Fruit fly (Drosophila melanogaster) whole organism, embryonic: ENCODE data around the gene CG17187.

ENCODE experiments used
- B-H1 ChIP-seq: fragments of 200-800 bp; sonication (Bioruptor generic); IDR thresholded peaks from 3 replicates; pipeline ENCODE4 v1.3.6; 2022; ENCODE audit warnings: missing biosample characterization, missing genetic modification characterization
- CG10979 ChIP-seq: fragments of 200-800 bp; sonication (Bioruptor generic); optimal IDR thresholded peaks from 2 replicates; lab custom pipeline; 2018; ENCODE audit warnings: missing biosample characterization, mild to moderate bottlenecking, missing genetic modification characterization, moderate library complexity
- CG11723 ChIP-seq: fragments of 200-800 bp; sonication (Bioruptor generic); optimal IDR thresholded peaks from 2 replicates; lab custom pipeline; 2017; ENCODE audit warnings: missing biosample characterization, mild to moderate bottlenecking, missing genetic modification characterization
- CG12659 ChIP-seq: fragments of 200-800 bp; sonication (Bioruptor generic); optimal IDR thresholded peaks from 3 replicates; lab custom pipeline; 2017; ENCODE audit warnings: mild to moderate bottlenecking, missing biosample characterization, missing genetic modification reagents, missing genetic modification characterization
- CG12942 ChIP-seq: fragments of 200-800 bp; sonication (Bioruptor generic); optimal IDR thresholded peaks from 3 replicates; lab custom pipeline; 2016; ENCODE audit warnings: missing biosample characterization, missing genetic modification characterization
- CG13287 ChIP-seq: fragments of 200-800 bp; sonication (Bioruptor generic); IDR thresholded peaks from 2 replicates; pipeline ENCODE4 v1.3.6; 2022; ENCODE audit warnings: missing biosample characterization, missing genetic modification characterization; ENCODE audit not compliant: partially characterized antibody
- CG13296 ChIP-seq: fragments of 200-800 bp; sonication (Bioruptor generic); optimal IDR thresholded peaks from 3 replicates; lab custom pipeline; 2018; ENCODE audit warnings: missing biosample characterization, mild to moderate bottlenecking, missing genetic modification characterization
- CG13775 ChIP-seq: fragments of 200-800 bp; sonication (Bioruptor generic); optimal IDR thresholded peaks from 3 replicates; lab custom pipeline; 2017; ENCODE audit warnings: missing biosample characterization, mild to moderate bottlenecking, missing genetic modification characterization
- CG15073 ChIP-seq: fragments of 200-800 bp; sonication (Bioruptor generic); optimal IDR thresholded peaks from 2 replicates; lab custom pipeline; 2016; ENCODE audit warnings: missing biosample characterization, missing genetic modification characterization
- CG17186 ChIP-seq: fragments of 200-800 bp; sonication (Bioruptor generic); optimal IDR thresholded peaks from 3 replicates; lab custom pipeline; 2017; ENCODE audit warnings: missing biosample characterization, missing genetic modification reagents, missing genetic modification characterization
- CG2116 ChIP-seq: fragments of 200-800 bp; sonication (Bioruptor generic); optimal IDR thresholded peaks from 3 replicates; lab custom pipeline; 2018; ENCODE audit warnings: missing biosample characterization, mild to moderate bottlenecking, missing genetic modification characterization
- CG3838 ChIP-seq: fragments of 200-800 bp; sonication (Bioruptor generic); optimal IDR thresholded peaks from 3 replicates; lab custom pipeline; 2016; ENCODE audit warnings: missing biosample characterization, missing genetic modification characterization
- CG4328 ChIP-seq: fragments of 200-800 bp; sonication (Bioruptor generic); optimal IDR thresholded peaks from 3 replicates; lab custom pipeline; 2017; ENCODE audit warnings: missing biosample characterization, missing genetic modification reagents, missing genetic modification characterization
- CG5180 ChIP-seq: fragments of 200-800 bp; sonication (Bioruptor generic); optimal IDR thresholded peaks from 3 replicates; lab custom pipeline; 2017; ENCODE audit warnings: missing biosample characterization, missing genetic modification characterization, mild to moderate bottlenecking, moderate library complexity, missing genetic modification reagents
- CG5953 ChIP-seq: fragments of 200-800 bp; sonication (Bioruptor generic); IDR thresholded peaks from 2 replicates; pipeline ENCODE4 v1.3.6; 2022; ENCODE audit warnings: missing biosample characterization, missing genetic modification characterization
- CG6175 ChIP-seq: fragments of 200-800 bp; sonication (Bioruptor generic); IDR thresholded peaks from 3 replicates; pipeline ENCODE4 v1.3.6; 2022; ENCODE audit warnings: missing biosample characterization, missing genetic modification characterization
- CG6654 ChIP-seq: fragments of 200-800 bp; sonication (Bioruptor generic); optimal IDR thresholded peaks from 2 replicates; lab custom pipeline; 2017; ENCODE audit warnings: missing biosample characterization, mild to moderate bottlenecking, missing genetic modification characterization
- CG7372 ChIP-seq: fragments of 200-800 bp; sonication (Bioruptor generic); IDR thresholded peaks from 2 replicates; pipeline ENCODE4 v1.3.6; 2022; ENCODE audit warnings: missing biosample characterization, missing genetic modification characterization
- CG7839 ChIP-seq: fragments of 200-800 bp; sonication (Bioruptor generic); optimal IDR thresholded peaks from 3 replicates; lab custom pipeline; 2018; ENCODE audit warnings: missing biosample characterization, mild to moderate bottlenecking, missing genetic modification characterization, moderate library complexity
- CG7987 ChIP-seq: fragments of 200-800 bp; sonication (Bioruptor generic); optimal IDR thresholded peaks from 2 replicates; lab custom pipeline; 2018; ENCODE audit warnings: missing biosample characterization, mild to moderate bottlenecking, missing genetic modification characterization, moderate library complexity
- CG8089 ChIP-seq: fragments of 200-800 bp; sonication (Bioruptor generic); optimal IDR thresholded peaks from 3 replicates; lab custom pipeline; 2016; ENCODE audit warnings: missing biosample characterization, missing genetic modification characterization
- CG9727 ChIP-seq: fragments of 200-800 bp; sonication (Bioruptor generic); optimal IDR thresholded peaks from 3 replicates; lab custom pipeline; 2017; ENCODE audit warnings: missing biosample characterization, mild to moderate bottlenecking, missing genetic modification characterization
- Camta ChIP-seq: fragments of 200-800 bp; sonication (Bioruptor generic); optimal IDR thresholded peaks from 2 replicates; lab custom pipeline; 2016; ENCODE audit warnings: missing biosample characterization, missing genetic modification characterization
- Dfd ChIP-seq, 2 experiments: fragments of >200 bp; optimal IDR thresholded peaks; 2 replicates each; lab custom pipeline; 2017; ENCODE audit warnings: missing biosample characterization in 2 of 2, missing genetic modification characterization in 2 of 2
- Ets65A ChIP-seq: fragments of 200-800 bp; sonication (Bioruptor generic); peaks from one replicate; lab custom pipeline; 2016; ENCODE audit warnings: missing biosample characterization, missing genetic modification characterization
- H15 ChIP-seq: fragments of 200-800 bp; sonication (Bioruptor generic); IDR thresholded peaks from 3 replicates; pipeline ENCODE4 v1.3.6; 2022; ENCODE audit warnings: missing biosample characterization, missing genetic modification characterization
- HLH4C ChIP-seq: fragments of 200-800 bp; sonication (Bioruptor generic); IDR thresholded peaks from 3 replicates; pipeline ENCODE4 v1.3.6; 2022; ENCODE audit warnings: missing biosample characterization, missing genetic modification characterization; ENCODE audit not compliant: partially characterized antibody
- HLH54F ChIP-seq: fragments of 200-800 bp; sonication (Bioruptor generic); optimal IDR thresholded peaks from 3 replicates; lab custom pipeline; 2016; ENCODE audit warnings: missing biosample characterization, missing genetic modification characterization
- Lim3 ChIP-seq: fragments of 200-800 bp; sonication (Bioruptor generic); IDR thresholded peaks from 2 replicates; pipeline ENCODE4 v1.3.6; 2022; ENCODE audit warnings: missing biosample characterization, missing genetic modification characterization
- MBD-R2 ChIP-seq: fragments of 200-800 bp; sonication (Bioruptor generic); IDR thresholded peaks from 2 replicates; pipeline ENCODE4 v1.3.6; 2022; ENCODE audit warnings: missing biosample characterization, missing genetic modification characterization
- Med ChIP-seq: fragments of 200-800 bp; sonication (Bioruptor generic); peaks from one replicate; lab custom pipeline; 2016; ENCODE audit warnings: missing biosample characterization, missing genetic modification characterization, mild to moderate bottlenecking, inconsistent platforms, moderate library complexity
- NFAT ChIP-seq: fragments of 200-800 bp; sonication (Bioruptor generic); IDR thresholded peaks from 2 replicates; pipeline ENCODE4 v1.3.6; 2022; ENCODE audit warnings: missing biosample characterization, missing genetic modification characterization
- NK7.1 ChIP-seq: fragments of 200-800 bp; sonication (Bioruptor generic); optimal IDR thresholded peaks from 3 replicates; lab custom pipeline; 2016; ENCODE audit warnings: missing biosample characterization, missing genetic modification characterization
- Sox100B ChIP-seq: fragments of 200-800 bp; sonication (Bioruptor generic); optimal IDR thresholded peaks from 3 replicates; lab custom pipeline; 2018; ENCODE audit warnings: missing biosample characterization, mild to moderate bottlenecking, missing genetic modification characterization
- Stat92E ChIP-seq, 3 experiments: fragments of >200 bp in 2 of 3; fragments of 200-800 bp in 1 of 3; sonication (Bioruptor generic) in 1 of 3; optimal IDR thresholded peaks; 2 replicates each; lab custom pipeline; 2017 to 2019; ENCODE audit warnings: missing biosample characterization in 3 of 3, missing genetic modification characterization in 3 of 3, mild to moderate bottlenecking in 1 of 3, moderate library complexity in 1 of 3
- crc ChIP-seq: fragments of 200-800 bp; sonication (Bioruptor generic); optimal IDR thresholded peaks from 2 replicates; lab custom pipeline; 2016; ENCODE audit warnings: missing biosample characterization, missing genetic modification characterization
- exex ChIP-seq: fragments of 200-800 bp; sonication (Bioruptor generic); optimal IDR thresholded peaks from 4 replicates; lab custom pipeline; 2018; ENCODE audit warnings: missing biosample characterization, mild to moderate bottlenecking, missing genetic modification characterization, moderate library complexity
- fd96Cb ChIP-seq: fragments of 200-800 bp; sonication (Bioruptor generic); optimal IDR thresholded peaks from 2 replicates; lab custom pipeline; 2018; ENCODE audit warnings: missing biosample characterization, mild to moderate bottlenecking, missing genetic modification characterization, moderate library complexity
- h ChIP-seq: fragments of >200 bp; optimal IDR thresholded peaks from 2 replicates; lab custom pipeline; 2017
- hkb ChIP-seq, 2 experiments: fragments of 200-800 bp in 1 of 2; fragments of >200 bp in 1 of 2; sonication (Bioruptor generic) in 1 of 2; IDR thresholded peaks in 1 of 2; optimal IDR thresholded peaks in 1 of 2; 2 replicates each; pipeline versions ENCODE4 v1.3.6 to Lab custom; 2017 to 2022; ENCODE audit warnings: missing biosample characterization in 1 of 2, missing genetic modification characterization in 1 of 2
- kah ChIP-seq: fragments of 200-800 bp; sonication (Bioruptor generic); optimal IDR thresholded peaks from 2 replicates; lab custom pipeline; 2018; ENCODE audit warnings: missing biosample characterization, mild to moderate bottlenecking, missing genetic modification characterization
- org-1 ChIP-seq: fragments of 200-800 bp; sonication (Bioruptor generic); optimal IDR thresholded peaks from 2 replicates; lab custom pipeline; 2017; ENCODE audit warnings: missing biosample characterization, missing genetic modification characterization
- otp ChIP-seq: fragments of 200-800 bp; sonication (Bioruptor generic); IDR thresholded peaks from 3 replicates; pipeline ENCODE4, ENCODE4 v1.3.6; 2022; ENCODE audit warnings: missing biosample characterization, missing genetic modification characterization
- row ChIP-seq: fragments of 200-800 bp; sonication (Bioruptor generic); IDR thresholded peaks from 3 replicates; pipeline ENCODE4 v1.3.6; 2022; ENCODE audit warnings: missing biosample characterization, missing genetic modification characterization
- sisA ChIP-seq: fragments of 200-800 bp; sonication (Bioruptor generic); IDR thresholded peaks from 2 replicates; pipeline ENCODE4 v1.3.6; 2022; ENCODE audit warnings: missing biosample characterization, missing genetic modification characterization
- tgo ChIP-seq: fragments of 200-800 bp; sonication (Bioruptor generic); IDR thresholded peaks from 3 replicates; pipeline ENCODE4 v1.3.6; 2022; ENCODE audit warnings: missing biosample characterization, missing genetic modification characterization
- trem ChIP-seq: fragments of 200-800 bp; optimal IDR thresholded peaks from 3 replicates; lab custom pipeline; 2019; ENCODE audit warnings: missing biosample characterization, mild to moderate bottlenecking, missing genetic modification characterization, moderate library complexity
- ttk ChIP-seq: fragments of 200-800 bp; sonication (Bioruptor generic); IDR thresholded peaks from 2 replicates; pipeline ENCODE4 v2.1.2; 2022; ENCODE audit warnings: missing biosample characterization, missing genetic modification characterization
- zf30C ChIP-seq: fragments of 200-800 bp; sonication (Bioruptor generic); optimal IDR thresholded peaks from 3 replicates; lab custom pipeline; 2018; ENCODE audit warnings: missing biosample characterization, mild to moderate bottlenecking, missing genetic modification characterization
- zfh1 ChIP-seq: fragments of 200-800 bp; sonication (Bioruptor generic); IDR thresholded peaks from 3 replicates; pipeline ENCODE4 v1.3.6; 2022; ENCODE audit warnings: missing biosample characterization, missing genetic modification characterization

CG17187 gene

DNA sequence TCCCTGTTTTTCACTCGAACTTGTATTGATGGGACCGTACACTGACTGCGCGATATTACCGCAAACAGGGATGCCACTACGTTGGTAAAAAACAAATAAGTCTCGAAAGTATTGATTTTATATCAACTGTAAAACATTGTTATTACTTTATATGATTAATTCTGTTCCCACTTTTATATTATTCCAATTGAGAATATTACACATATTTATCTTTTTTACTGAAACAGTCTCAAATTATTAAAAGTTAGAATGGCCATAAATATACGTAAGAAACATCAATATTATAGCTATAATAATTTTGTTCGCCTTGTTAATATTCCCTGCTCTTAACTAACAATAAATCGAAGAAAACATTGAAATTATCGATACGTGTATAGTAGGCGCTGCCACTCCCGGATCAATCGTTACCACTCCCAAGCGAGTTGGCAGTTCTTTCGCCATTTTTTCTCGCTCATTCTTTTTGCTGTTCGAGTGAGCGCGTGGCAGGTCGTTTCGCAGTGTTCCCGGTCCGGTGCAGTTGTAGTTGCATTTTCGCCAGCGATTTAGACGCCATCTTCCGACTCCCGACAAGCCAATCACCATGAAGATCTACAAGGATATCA is 21.8 kb downstream of the CG17187 start, which contains the start of the genes SdhC and Tctp (continued):
- peak; percentile 61 for TF ChIP-seq Sox100B (GFP tag; lab: Kevin White, UChicago)
- TF ChIP-seq CG13287 = peak; percentile 63
- no peak for TF ChIP-seq CG6175 (GFP tag; lab: Robert Waterston, UW)
- no peak for TF ChIP-seq Lim3
- TF ChIP-seq ttk (GFP tag; lab: Robert Waterston, UW) = no peak
- no peak for TF ChIP-seq Dfd (GFP tag; optimal IDR thresholded peaks at IDR 0.05; lab: Kevin White, UChicago)
- TF ChIP-seq CG13296 (GFP tag; lab: Kevin White, UChicago) = peak; percentile 58
- no peak for TF ChIP-seq crc (GFP tag; lab: Kevin White, UChicago)
- TF ChIP-seq CG4328 (GFP tag; lab: Kevin White, UChicago) = peak; percentile 30
- TF ChIP-seq MBD-R2 (GFP tag; lab: Robert Waterston, UW) = 0 out of 2 replicates have a peak, but pooled peaks have one; percentile 25
- peak; percentile 100 for TF ChIP-seq trem (tag; lab: Kevin White, UChicago)
- peak; percentile 62 for TF ChIP-seq CG9727 (GFP tag; lab: Kevin White, UChicago)
- peak; percentile 23 for TF ChIP-seq CG10979 (tag; lab: Kevin White, UChicago)
- TF ChIP-seq CG15073 = no peak
- TF ChIP-seq NFAT (GFP tag; lab: Robert Waterston, UW) = peak; percentile 33; the same call in 1 of the 2 replicates
- TF ChIP-seq H15 (GFP tag; lab: Robert Waterston, UW) = no peak
- no peak for TF ChIP-seq h (lab: Kevin White, UChicago)
- no peak for TF ChIP-seq sisA
- TF ChIP-seq CG8089 (GFP tag; lab: Kevin White, UChicago) = no peak
- TF ChIP-seq CG7987 (GFP tag; lab: Kevin White, UChicago) = no peak
- no peak for TF ChIP-seq B-H1 (GFP tag; lab: Robert Waterston, UW)
- peak; percentile 13 for TF ChIP-seq kah (GFP tag; lab: Kevin White, UChicago)
- TF ChIP-seq CG7839 (tag; lab: Kevin White, UChicago) = peak; percentile 23
- no peak for TF ChIP-seq tgo (GFP tag; lab: Robert Waterston, UW)
- peak; percentile 35 for TF ChIP-seq Camta
- peak; percentile 89 for TF ChIP-seq Med (GFP tag; lab: Kevin White, UChicago)
- TF ChIP-seq otp (GFP tag; lab: Robert Waterston, UW) = no peak
- TF ChIP-seq hkb (optimal IDR thresholded peaks at IDR 0.05; lab: Kevin White, UChicago) = peak; percentile 44
- 0 out of 2 replicates have a peak, but pooled peaks have one; percentile 7 for TF ChIP-seq hkb (GFP tag; IDR thresholded peaks at IDR 0.05; lab: Robert Waterston, UW)
- TF ChIP-seq fd96Cb = no peak
- TF ChIP-seq CG13775 = peak; percentile 53
- TF ChIP-seq CG17186 = peak; percentile 40
- peak; percentile 83 for TF ChIP-seq CG12659
- TF ChIP-seq org-1 = no peak
- no peak for TF ChIP-seq CG3838 (GFP tag; lab: Kevin White, UChicago)
- TF ChIP-seq NK7.1 (GFP tag; lab: Kevin White, UChicago) = no peak
- no peak for TF ChIP-seq zf30C (GFP tag; lab: Kevin White, UChicago)
- peak; percentile 23 for TF ChIP-seq exex (tag; lab: Kevin White, UChicago)
- TF ChIP-seq CG2116 (GFP tag; lab: Kevin White, UChicago) = peak; percentile 76
- TF ChIP-seq zfh1 (GFP tag; lab: Robert Waterston, UW) = no peak; the same call in 2 of the 3 replicates
- 0 out of 2 replicates have a peak, but pooled peaks have one; percentile 31 for TF ChIP-seq CG5953 (GFP tag; lab: Robert Waterston, UW)
- TF ChIP-seq CG5180 (GFP tag; lab: Kevin White, UChicago) = peak; percentile 2
- no peak for TF ChIP-seq HLH4C (GFP tag; lab: Robert Waterston, UW)
- TF ChIP-seq Ets65A = peak; percentile 88
- TF ChIP-seq CG11723 (GFP tag; lab: Kevin White, UChicago) = no peak
- TF ChIP-seq CG7372 (GFP tag; lab: Robert Waterston, UW) = no peak
- no peak for TF ChIP-seq CG6654 (GFP tag; lab: Kevin White, UChicago)
- TF ChIP-seq Stat92E (GFP tag; optimal IDR thresholded peaks at IDR 0.05; lab: Kevin White, UChicago) = no peak
- peak; percentile 39 for TF ChIP-seq HLH54F (GFP tag; lab: Kevin White, UChicago)
- peak; percentile 40 for TF ChIP-seq CG12942
- peak; percentile 72 for TF ChIP-seq row (GFP tag; lab: Robert Waterston, UW)
